Fruit fly (Drosophila melanogaster): ENCODE data around the gene Ttc26.

Gene Ttc26

dm6 chr3R:15775242-15775641 is 1.0 kb downstream of the Ttc26 start, which contains the start of gene CG45207:
Gene CG45207, minus strand, starts transcription at chr3R:15775342.
- TF ChIP-seq Pif1B (GFP tag; optimal IDR thresholded peaks at IDR 0.05) (no peak), D1 (tag; optimal IDR thresholded peaks at IDR 0.05) (no peak), Ets98B (GFP tag; IDR thresholded peaks at IDR 0.05) (no peak), fd96Ca (GFP tag; IDR thresholded peaks at IDR 0.05) (no peak), CG15710 (tag; optimal IDR thresholded peaks at IDR 0.05) (no peak), Snoo (tag; optimal IDR thresholded peaks at IDR 0.05) (no peak), CG8301 (tag; optimal IDR thresholded peaks at IDR 0.05) (no peak), Pif1A (GFP tag; optimal IDR thresholded peaks at IDR 0.05) (no peak), CG12605 (GFP tag; IDR thresholded peaks at IDR 0.05) (no peak), CG14655 (GFP tag; optimal IDR thresholded peaks at IDR 0.05) (no peak)

dm6 chr3R:15779505-15779904 is 5.3 kb downstream of the Ttc26 start, which contains the start of gene CG5614:
Gene CG5614, plus strand, starts transcription at chr3R:15779805.
- no peak for TF ChIP-seq CG13204 (GFP tag; optimal IDR thresholded peaks at IDR 0.05)
- TF ChIP-seq CG15710 (tag; optimal IDR thresholded peaks at IDR 0.05), result no peak
- no peak for TF ChIP-seq CG9948 (tag; optimal IDR thresholded peaks at IDR 0.05)
- TF ChIP-seq gl (tag; optimal IDR thresholded peaks at IDR 0.05), result no peak
- no peak for TF ChIP-seq CG4496 (GFP tag; IDR thresholded peaks at IDR 0.05)
- no peak for TF ChIP-seq CG17806 (tag; optimal IDR thresholded peaks at IDR 0.05)
- no peak for TF ChIP-seq rn (GFP tag; IDR thresholded peaks at IDR 0.05)
- no peak for TF ChIP-seq CG8301 (tag; optimal IDR thresholded peaks at IDR 0.05)
- no peak for TF ChIP-seq Snoo (tag; optimal IDR thresholded peaks at IDR 0.05)
- no peak for TF ChIP-seq CG14655 (GFP tag; optimal IDR thresholded peaks at IDR 0.05)

- TF ChIP-seq CG14655 (GFP tag; optimal IDR thresholded peaks at IDR 0.05), result no peak
- no peak for TF ChIP-seq rn (GFP tag; IDR thresholded peaks at IDR 0.05)
- no peak for TF ChIP-seq gl (tag; optimal IDR thresholded peaks at IDR 0.05)
- TF ChIP-seq CG15710 (tag; optimal IDR thresholded peaks at IDR 0.05), result no peak
- TF ChIP-seq D1 (tag; optimal IDR thresholded peaks at IDR 0.05), result no peak
- TF ChIP-seq CG17806 (tag; optimal IDR thresholded peaks at IDR 0.05), result no peak
- TF ChIP-seq CG34367 (tag; optimal IDR thresholded peaks at IDR 0.05), result no peak
- TF ChIP-seq CG10348 (GFP tag; IDR thresholded peaks at IDR 0.05), result no peak
- no peak for TF ChIP-seq CG4496 (GFP tag; IDR thresholded peaks at IDR 0.05)
- TF ChIP-seq Pif1B (GFP tag; optimal IDR thresholded peaks at IDR 0.05), result no peak
Measured at dm6 chr3R:15784298-15784697, 10.1 kb downstream of the Ttc26 start.

dm6 chr3R:15786538-15786937 is 12.3 kb downstream of the Ttc26 start, which contains the start of gene CG9590:
Gene CG9590, plus strand, starts transcription at chr3R:15786703.
- no peak for TF ChIP-seq CG34367 (tag; optimal IDR thresholded peaks at IDR 0.05)
- no peak for TF ChIP-seq CG32121 (GFP tag; IDR thresholded peaks at IDR 0.05)
- TF ChIP-seq Ets98B (GFP tag; IDR thresholded peaks at IDR 0.05), result no peak
- no peak for TF ChIP-seq CG13204 (GFP tag; optimal IDR thresholded peaks at IDR 0.05)
- TF ChIP-seq CG4496 (GFP tag; IDR thresholded peaks at IDR 0.05), result no peak
- no peak for TF ChIP-seq EcR (GFP tag; optimal IDR thresholded peaks at IDR 0.05)
- no peak for TF ChIP-seq Pif1B (GFP tag; optimal IDR thresholded peaks at IDR 0.05)
- TF ChIP-seq CG17806 (tag; optimal IDR thresholded peaks at IDR 0.05), result no peak
- no peak for TF ChIP-seq CG9948 (tag; optimal IDR thresholded peaks at IDR 0.05)
- no peak for TF ChIP-seq D1 (tag; optimal IDR thresholded peaks at IDR 0.05)
- TF ChIP-seq Snoo (tag; optimal IDR thresholded peaks at IDR 0.05), result no peak
- no peak for TF ChIP-seq CG14655 (GFP tag; optimal IDR thresholded peaks at IDR 0.05)
- TF ChIP-seq CG8159 (tag; optimal IDR thresholded peaks at IDR 0.05), result no peak

- TF ChIP-seq CG4496 (GFP tag; IDR thresholded peaks at IDR 0.05) (no peak), CG34367 (tag; optimal IDR thresholded peaks at IDR 0.05) (no peak), Ets98B (GFP tag; IDR thresholded peaks at IDR 0.05) (no peak)
Measured at dm6 chr3R:15788221-15788620, 14.0 kb downstream of the Ttc26 start, which contains the start of gene Uros2. Gene Uros2, plus strand, starts transcription at chr3R:15788521.

- no peak for TF ChIP-seq Snoo (tag; optimal IDR thresholded peaks at IDR 0.05)
- no peak for TF ChIP-seq CG17806 (tag; optimal IDR thresholded peaks at IDR 0.05)
- TF ChIP-seq D1 (tag; optimal IDR thresholded peaks at IDR 0.05), result no peak
- no peak for TF ChIP-seq CG8159 (tag; optimal IDR thresholded peaks at IDR 0.05)
- TF ChIP-seq Pif1B (GFP tag; optimal IDR thresholded peaks at IDR 0.05), result no peak
- no peak for TF ChIP-seq fd96Ca (GFP tag; IDR thresholded peaks at IDR 0.05)
- no peak for TF ChIP-seq CG12605 (GFP tag; IDR thresholded peaks at IDR 0.05)
- no peak for TF ChIP-seq EcR (GFP tag; optimal IDR thresholded peaks at IDR 0.05)
- no peak for TF ChIP-seq CG9948 (tag; optimal IDR thresholded peaks at IDR 0.05)
Measured at dm6 chr3R:15792427-15792826, 18.2 kb downstream of the Ttc26 start, which contains the start of gene Acyp2. Gene Acyp2, plus strand, starts transcription at chr3R:15792688.

dm6 chr3R:15793372-15793802 is 19.2 kb downstream of the Ttc26 start, which contains the start of gene nsl1:
Gene nsl1, plus strand, starts transcription at chr3R:15793782.
- no peak for TF ChIP-seq CG17806 (tag; optimal IDR thresholded peaks at IDR 0.05)
- no peak for TF ChIP-seq Pif1A (GFP tag; optimal IDR thresholded peaks at IDR 0.05)
- peak; percentile 31 for TF ChIP-seq CG15710 (tag; optimal IDR thresholded peaks at IDR 0.05)
- no peak for TF ChIP-seq CG10348 (GFP tag; IDR thresholded peaks at IDR 0.05)
- TF ChIP-seq Pif1B (GFP tag; optimal IDR thresholded peaks at IDR 0.05), result peak; percentile 63
- TF ChIP-seq CG4496 (GFP tag; IDR thresholded peaks at IDR 0.05), result peak; percentile 72; the same call in 2 of the 3 replicates
- peak; percentile 56 for TF ChIP-seq gl (tag; optimal IDR thresholded peaks at IDR 0.05)
- TF ChIP-seq CG9948 (tag; optimal IDR thresholded peaks at IDR 0.05), result no peak
- no peak for TF ChIP-seq CG13204 (GFP tag; optimal IDR thresholded peaks at IDR 0.05)
- TF ChIP-seq rn (GFP tag; IDR thresholded peaks at IDR 0.05), result 0 out of 2 replicates have a peak, but pooled peaks have one; percentile 18
- TF ChIP-seq CG34367 (tag; optimal IDR thresholded peaks at IDR 0.05), result peak; percentile 4
- peak; percentile 34 for TF ChIP-seq CG8159 (tag; optimal IDR thresholded peaks at IDR 0.05)
- TF ChIP-seq Ets98B (GFP tag; IDR thresholded peaks at IDR 0.05), result peak; percentile 51
- no peak for TF ChIP-seq CG8301 (tag; optimal IDR thresholded peaks at IDR 0.05)
- TF ChIP-seq fd96Ca (GFP tag; IDR thresholded peaks at IDR 0.05), result peak; percentile 39; the same call in 1 of the 3 replicates
- TF ChIP-seq D1 (tag; optimal IDR thresholded peaks at IDR 0.05), result no peak
- no peak for TF ChIP-seq CG32121 (GFP tag; IDR thresholded peaks at IDR 0.05)
- TF ChIP-seq EcR (GFP tag; optimal IDR thresholded peaks at IDR 0.05), result no peak
- TF ChIP-seq Snoo (tag; optimal IDR thresholded peaks at IDR 0.05), result peak; percentile 58
- TF ChIP-seq CG14655 (GFP tag; optimal IDR thresholded peaks at IDR 0.05), result no peak
- TF ChIP-seq CG12605 (GFP tag; IDR thresholded peaks at IDR 0.05), result 0 out of 2 replicates have a peak, but pooled peaks have one; percentile 22

All from whole organism, pupa.